Fruit fly (Drosophila melanogaster) whole organism, embryonic: ENCODE measurements around the gene SdicB.

Experiments used
- Abd-B ChIP-seq: fragments of 200-800 bp; sonication (Bioruptor generic); optimal IDR thresholded peaks from 2 replicates; lab custom pipeline; 2018; ENCODE audit warnings: missing biosample characterization, mild to moderate bottlenecking, missing genetic modification characterization, moderate library complexity
- Adf1 ChIP-seq: fragments of 200-800 bp; sonication (Bioruptor generic); IDR thresholded peaks from 2 replicates; pipeline ENCODE4 v1.3.6; 2022; ENCODE audit warnings: missing biosample characterization, missing genetic modification characterization
- Atf6 ChIP-seq: fragments of 200-800 bp; sonication (Bioruptor generic); IDR thresholded peaks from 2 replicates; pipeline ENCODE4 v1.3.6; 2022; ENCODE audit warnings: missing biosample characterization, missing genetic modification characterization
- Bgb ChIP-seq: fragments of 200-800 bp; sonication (Bioruptor generic); IDR thresholded peaks from 2 replicates; pipeline ENCODE4 v1.3.6; 2022; ENCODE audit warnings: missing biosample characterization, missing genetic modification characterization; ENCODE audit not compliant: partially characterized antibody
- CG11085 ChIP-seq: fragments of 200-800 bp; sonication (Bioruptor generic); IDR thresholded peaks from 2 replicates; pipeline ENCODE4 v1.3.6; 2022; ENCODE audit warnings: missing biosample characterization, missing genetic modification characterization
- CG12659 ChIP-seq: fragments of 200-800 bp; sonication (Bioruptor generic); optimal IDR thresholded peaks from 3 replicates; lab custom pipeline; 2017; ENCODE audit warnings: mild to moderate bottlenecking, missing biosample characterization, missing genetic modification reagents, missing genetic modification characterization
- CG1647 ChIP-seq: fragments of 200-800 bp; sonication (Bioruptor generic); optimal IDR thresholded peaks from 3 replicates; lab custom pipeline; 2016; ENCODE audit warnings: missing biosample characterization, missing genetic modification characterization
- CG18476 ChIP-seq: fragments of 200-800 bp; sonication (Bioruptor generic); optimal IDR thresholded peaks from 2 replicates; lab custom pipeline; 2016; ENCODE audit warnings: missing biosample characterization, mild to moderate bottlenecking, missing genetic modification characterization
- CG18764 ChIP-seq: fragments of 200-800 bp; sonication (Bioruptor generic); optimal IDR thresholded peaks from 3 replicates; lab custom pipeline; 2016; ENCODE audit warnings: missing biosample characterization, missing genetic modification characterization
- CG34224 ChIP-seq: fragments of 200-800 bp; sonication (Bioruptor generic); IDR thresholded peaks from 3 replicates; pipeline ENCODE4 v1.3.6; 2022; ENCODE audit warnings: missing biosample characterization, missing genetic modification characterization; ENCODE audit not compliant: partially characterized antibody
- CG6791 ChIP-seq: fragments of 200-800 bp; sonication (Bioruptor generic); IDR thresholded peaks from 3 replicates; pipeline ENCODE4 v1.3.6; 2022; ENCODE audit warnings: missing biosample characterization, missing genetic modification characterization; ENCODE audit not compliant: partially characterized antibody
- CG7963 ChIP-seq: fragments of 200-800 bp; sonication (Bioruptor generic); IDR thresholded peaks from 3 replicates; pipeline ENCODE4 v1.3.6; 2022; ENCODE audit warnings: missing biosample characterization, missing genetic modification characterization; ENCODE audit not compliant: partially characterized antibody
- CG8089 ChIP-seq: fragments of 200-800 bp; sonication (Bioruptor generic); optimal IDR thresholded peaks from 3 replicates; lab custom pipeline; 2016; ENCODE audit warnings: missing biosample characterization, missing genetic modification characterization
- CG9727 ChIP-seq: fragments of 200-800 bp; sonication (Bioruptor generic); optimal IDR thresholded peaks from 3 replicates; lab custom pipeline; 2017; ENCODE audit warnings: missing biosample characterization, mild to moderate bottlenecking, missing genetic modification characterization
- CG9817 ChIP-seq: fragments of 200-800 bp; sonication (Bioruptor generic); optimal IDR thresholded peaks from 2 replicates; lab custom pipeline; 2018; ENCODE audit warnings: missing biosample characterization, mild to moderate bottlenecking, missing genetic modification characterization, moderate library complexity
- CrebB ChIP-seq: fragments of 200-800 bp; sonication (Bioruptor generic); optimal IDR thresholded peaks from 3 replicates; lab custom pipeline; 2018; ENCODE audit warnings: missing biosample characterization, mild to moderate bottlenecking, missing genetic modification characterization
- D19A ChIP-seq: fragments of 200-800 bp; optimal IDR thresholded peaks from 3 replicates; lab custom pipeline; 2019; ENCODE audit warnings: missing biosample characterization, mild to moderate bottlenecking, missing genetic modification characterization, moderate library complexity
- Dip3 ChIP-seq: fragments of 200-800 bp; sonication (Bioruptor generic); optimal IDR thresholded peaks from 3 replicates; lab custom pipeline; 2016; ENCODE audit warnings: missing biosample characterization, missing genetic modification characterization
- Ets97D ChIP-seq: fragments of 200-800 bp; sonication (Bioruptor generic); optimal IDR thresholded peaks from 3 replicates; lab custom pipeline; 2016; ENCODE audit warnings: missing biosample characterization, missing genetic modification characterization
- HmgD ChIP-seq: fragments of 200-800 bp; sonication (Bioruptor generic); optimal IDR thresholded peaks from 3 replicates; lab custom pipeline; 2016; ENCODE audit warnings: missing biosample characterization, missing genetic modification characterization
- Hr3 ChIP-seq: fragments of 200-800 bp; sonication (Bioruptor generic); optimal IDR thresholded peaks from 3 replicates; lab custom pipeline; 2016; ENCODE audit warnings: missing biosample characterization, missing genetic modification characterization
- Med ChIP-seq: fragments of 200-800 bp; sonication (Bioruptor generic); peaks from one replicate; lab custom pipeline; 2016; ENCODE audit warnings: missing biosample characterization, missing genetic modification characterization, mild to moderate bottlenecking, inconsistent platforms, moderate library complexity
- Mrtf ChIP-seq: fragments of 200-800 bp; sonication (Bioruptor generic); IDR thresholded peaks from 3 replicates; pipeline ENCODE4 v1.3.6; 2022; ENCODE audit warnings: missing biosample characterization, missing genetic modification characterization
- Neu2 ChIP-seq: fragments of 200-800 bp; sonication (Bioruptor generic); optimal IDR thresholded peaks from 3 replicates; lab custom pipeline; 2016; ENCODE audit warnings: missing biosample characterization, missing genetic modification characterization, borderline replicate concordance
- Oli ChIP-seq: fragments of 200-800 bp; sonication (Bioruptor generic); optimal IDR thresholded peaks from 2 replicates; lab custom pipeline; 2018; ENCODE audit warnings: missing biosample characterization, mild to moderate bottlenecking, missing genetic modification characterization, moderate library complexity
- Poxn ChIP-seq: fragments of 200-800 bp; sonication (Bioruptor generic); IDR thresholded peaks from 2 replicates; pipeline ENCODE4 v1.3.6; 2022; ENCODE audit warnings: missing biosample characterization, missing genetic modification characterization
- Ravus ChIP-seq: fragments of 200-800 bp; sonication (Bioruptor generic); IDR thresholded peaks from 2 replicates; pipeline ENCODE4 v1.3.6; 2022; ENCODE audit warnings: missing biosample characterization, missing genetic modification characterization
- Sin3A ChIP-seq: fragments of >200 bp; optimal IDR thresholded peaks from 2 replicates; lab custom pipeline; 2018
- Trl ChIP-seq, 3 experiments: fragments of >200 bp in 2 of 3; fragments of 200-800 bp in 1 of 3; sonication (Bioruptor generic) in 1 of 3; optimal IDR thresholded peaks; 2 replicates in 1 of 3; 3 replicates in 2 of 3; lab custom pipeline; 2016 to 2017; ENCODE audit warnings: missing biosample characterization in 1 of 3, missing genetic modification characterization in 1 of 3
- Xbp1 ChIP-seq: fragments of 200-800 bp; sonication (Bioruptor generic); optimal IDR thresholded peaks from 3 replicates; lab custom pipeline; 2016; ENCODE audit warnings: missing biosample characterization, mild to moderate bottlenecking, missing genetic modification characterization
- btn ChIP-seq: fragments of 200-800 bp; sonication (Bioruptor generic); optimal IDR thresholded peaks from 2 replicates; lab custom pipeline; 2016; ENCODE audit warnings: missing biosample characterization, missing genetic modification characterization
- corto ChIP-seq: fragments of 200-800 bp; sonication (Bioruptor generic); optimal IDR thresholded peaks from 2 replicates; lab custom pipeline; 2016; ENCODE audit warnings: missing biosample characterization, mild to moderate bottlenecking, missing genetic modification characterization, moderate library complexity
- emc ChIP-seq: fragments of 200-800 bp; sonication (Bioruptor generic); optimal IDR thresholded peaks from 2 replicates; lab custom pipeline; 2016; ENCODE audit warnings: missing biosample characterization, missing genetic modification characterization
- ewg ChIP-seq: fragments of 200-800 bp; sonication (Bioruptor generic); optimal IDR thresholded peaks from 3 replicates; lab custom pipeline; 2017; ENCODE audit warnings: mild to moderate bottlenecking, missing biosample characterization, missing genetic modification reagents, missing genetic modification characterization
- fd102C ChIP-seq: fragments of 200-800 bp; sonication (Bioruptor generic); optimal IDR thresholded peaks from 2 replicates; lab custom pipeline; 2018; ENCODE audit warnings: missing biosample characterization, mild to moderate bottlenecking, missing genetic modification characterization, moderate library complexity
- gce ChIP-seq: fragments of 200-800 bp; sonication (Bioruptor generic); IDR thresholded peaks from 3 replicates; pipeline ENCODE4 v1.3.6; 2022; ENCODE audit warnings: missing biosample characterization, missing genetic modification characterization
- hbn ChIP-seq: fragments of 200-800 bp; sonication (Bioruptor generic); IDR thresholded peaks from 2 replicates; pipeline ENCODE4 v1.3.6; 2022; ENCODE audit warnings: missing biosample characterization, missing genetic modification characterization; ENCODE audit not compliant: partially characterized antibody
- insv ChIP-seq, 2 experiments: fragments of 200-800 bp; sonication (Bioruptor generic); optimal IDR thresholded peaks; 3 replicates each; lab custom pipeline; 2016 to 2018; ENCODE audit warnings: missing biosample characterization in 2 of 2, missing genetic modification characterization in 2 of 2
- kni ChIP-seq: fragments of 200-800 bp; sonication (Bioruptor generic); optimal IDR thresholded peaks from 3 replicates; lab custom pipeline; 2017; ENCODE audit warnings: mild to moderate bottlenecking, missing biosample characterization, missing genetic modification reagents, missing genetic modification characterization
- lola ChIP-seq, 3 experiments: fragments of >200 bp in 2 of 3; fragments of 200-800 bp in 1 of 3; sonication (Bioruptor generic) in 1 of 3; optimal IDR thresholded peaks; 2 replicates each; lab custom pipeline; 2017 to 2019; ENCODE audit warnings: missing biosample characterization in 3 of 3, missing genetic modification characterization in 3 of 3, mild to moderate bottlenecking in 1 of 3, moderate library complexity in 1 of 3
- pita ChIP-seq: fragments of 200-800 bp; sonication (Bioruptor generic); optimal IDR thresholded peaks from 2 replicates; lab custom pipeline; 2017; ENCODE audit warnings: missing biosample characterization, mild to moderate bottlenecking, missing genetic modification characterization
- pum ChIP-seq: fragments of 200-800 bp; sonication (Bioruptor generic); optimal IDR thresholded peaks from 2 replicates; lab custom pipeline; 2016; ENCODE audit warnings: missing biosample characterization, missing genetic modification characterization
- row ChIP-seq: fragments of 200-800 bp; sonication (Bioruptor generic); IDR thresholded peaks from 3 replicates; pipeline ENCODE4 v1.3.6; 2022; ENCODE audit warnings: missing biosample characterization, missing genetic modification characterization
- run ChIP-seq: fragments of 200-800 bp; sonication (Bioruptor generic); optimal IDR thresholded peaks from 3 replicates; lab custom pipeline; 2018; ENCODE audit warnings: missing biosample characterization, mild to moderate bottlenecking, missing genetic modification characterization
- sd ChIP-seq: fragments of 200-800 bp; sonication (Bioruptor generic); optimal IDR thresholded peaks from 3 replicates; lab custom pipeline; 2018; ENCODE audit warnings: missing biosample characterization, mild to moderate bottlenecking, missing genetic modification characterization, moderate library complexity
- sens-2 ChIP-seq: fragments of 200-800 bp; sonication (Bioruptor generic); IDR thresholded peaks from 2 replicates; pipeline ENCODE4 v1.3.6; 2022; ENCODE audit warnings: missing biosample characterization, missing genetic modification characterization
- sim ChIP-seq: fragments of 200-800 bp; sonication (Bioruptor generic); IDR thresholded peaks from 2 replicates; pipeline ENCODE4 v1.3.6; 2022; ENCODE audit warnings: missing biosample characterization, missing genetic modification characterization
- sug ChIP-seq: fragments of 200-800 bp; optimal IDR thresholded peaks from 2 replicates; lab custom pipeline; 2019; ENCODE audit warnings: missing biosample characterization, mild to moderate bottlenecking, missing genetic modification characterization, moderate library complexity
- trh ChIP-seq: fragments of 200-800 bp; sonication (Bioruptor generic); optimal IDR thresholded peaks from 2 replicates; lab custom pipeline; 2016; ENCODE audit warnings: missing biosample characterization, missing genetic modification characterization
- tup ChIP-seq: fragments of 200-800 bp; sonication (Bioruptor generic); optimal IDR thresholded peaks from 2 replicates; lab custom pipeline; 2016; ENCODE audit warnings: missing biosample characterization, mild to moderate bottlenecking, missing genetic modification characterization, moderate library complexity
- wor ChIP-seq: fragments of 200-800 bp; sonication (Bioruptor generic); IDR thresholded peaks from 2 replicates; pipeline ENCODE4 v1.3.6; 2022; ENCODE audit warnings: missing biosample characterization, missing genetic modification characterization

Gene SdicB

DNA sequence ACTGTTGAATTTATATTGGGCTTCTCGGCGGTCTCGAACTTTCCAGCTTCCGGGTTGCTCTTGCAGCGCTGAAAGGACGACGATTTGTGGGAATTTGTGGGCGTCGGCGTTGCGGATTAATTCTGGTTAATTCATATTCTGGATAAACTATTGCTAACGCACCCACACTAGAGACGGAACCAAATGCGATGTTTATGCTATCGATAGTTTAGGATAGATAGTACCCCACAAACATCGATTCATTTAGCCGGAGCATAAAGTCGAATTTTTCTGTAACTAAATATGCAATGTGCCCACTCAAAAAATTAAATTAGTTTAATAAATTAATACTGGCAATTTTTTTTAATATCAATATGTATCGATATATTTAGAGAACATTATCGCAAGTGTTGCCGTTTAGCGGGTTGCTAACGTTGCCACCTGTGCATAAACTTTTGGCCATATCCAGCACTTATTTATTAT is 49.7 kb downstream of the SdicB start, which contains the start of gene Rab35 (continued):
- TF ChIP-seq kni = no peak
- TF ChIP-seq btn (GFP tag; lab: Kevin White, UChicago) = no peak
- TF ChIP-seq sug (tag; lab: Kevin White, UChicago) = peak; percentile 34
- peak; percentile 87 for TF ChIP-seq hbn (GFP tag; lab: Robert Waterston, UW)
- no peak for TF ChIP-seq sd
- TF ChIP-seq Hr3 (GFP tag; lab: Kevin White, UChicago) = no peak
- TF ChIP-seq Bgb (GFP tag; lab: Robert Waterston, UW) = peak; percentile 91
- TF ChIP-seq trh = no peak
- TF ChIP-seq CG34224 = peak; percentile 92
- TF ChIP-seq Oli (tag; lab: Kevin White, UChicago) = no peak
- TF ChIP-seq CG12659 (GFP tag; lab: Kevin White, UChicago) = peak; percentile 31
- no peak for TF ChIP-seq ewg (GFP tag; lab: Kevin White, UChicago)
- peak; percentile 44 for TF ChIP-seq Ets97D (GFP tag; lab: Kevin White, UChicago)
- TF ChIP-seq pita (GFP tag; lab: Kevin White, UChicago) = no peak
- TF ChIP-seq Poxn = no peak
- no peak for TF ChIP-seq pum
- no peak for TF ChIP-seq fd102C (GFP tag; lab: Kevin White, UChicago)
- peak; percentile 66 for TF ChIP-seq Med (GFP tag; lab: Kevin White, UChicago)
- no peak for TF ChIP-seq Mrtf (GFP tag; lab: Robert Waterston, UW)
- peak; percentile 74 for TF ChIP-seq Sin3A (lab: Kevin White, UChicago)
- no peak for TF ChIP-seq CrebB (tag; lab: Kevin White, UChicago)
- TF ChIP-seq CG11085 = no peak
- no peak for TF ChIP-seq lola (GFP tag; optimal IDR thresholded peaks at IDR 0.05; lab: Kevin White, UChicago)
- no peak for TF ChIP-seq Adf1 (GFP tag; lab: Robert Waterston, UW)
- peak; percentile 31 for TF ChIP-seq Xbp1 (GFP tag; lab: Kevin White, UChicago)
- peak; percentile 92 for TF ChIP-seq CG6791 (GFP tag; lab: Robert Waterston, UW)
- TF ChIP-seq D19A (tag; lab: Kevin White, UChicago) = no peak
- TF ChIP-seq tup (GFP tag; lab: Kevin White, UChicago) = no peak
- TF ChIP-seq CG8089 = no peak
- TF ChIP-seq Neu2 (GFP tag; lab: Kevin White, UChicago) = no peak
- no peak for TF ChIP-seq Trl (optimal IDR thresholded peaks at IDR 0.05; lab: Kevin White, UChicago)
- no peak for TF ChIP-seq Trl (GFP tag; optimal IDR thresholded peaks at IDR 0.05; lab: Kevin White, UChicago)
- no peak for TF ChIP-seq CG18764
- TF ChIP-seq corto = no peak
- peak; percentile 3 for TF ChIP-seq Abd-B
- peak; percentile 2 for TF ChIP-seq Dip3
- peak; percentile 1 for TF ChIP-seq CG9817 (tag; lab: Kevin White, UChicago)
- no peak for TF ChIP-seq gce
- TF ChIP-seq run (tag; lab: Kevin White, UChicago) = no peak
- no peak for TF ChIP-seq insv (GFP tag; optimal IDR thresholded peaks at IDR 0.05; lab: Kevin White, UChicago)
- no peak for TF ChIP-seq sens-2 (GFP tag; lab: Robert Waterston, UW)
- no peak for TF ChIP-seq emc
- TF ChIP-seq CG18476 (GFP tag; lab: Kevin White, UChicago) = peak; percentile 28
- TF ChIP-seq CG9727 (GFP tag; lab: Kevin White, UChicago) = no peak
- TF ChIP-seq wor (GFP tag; lab: Robert Waterston, UW) = no peak
- no peak for TF ChIP-seq CG1647 (GFP tag; lab: Kevin White, UChicago)
- no peak for TF ChIP-seq Ravus
- peak; percentile 65 for TF ChIP-seq row (GFP tag; lab: Robert Waterston, UW)
- TF ChIP-seq sim (GFP tag; lab: Robert Waterston, UW) = no peak
- TF ChIP-seq CG7963 (GFP tag; lab: Robert Waterston, UW) = peak; percentile 86
- no peak for TF ChIP-seq Atf6
- TF ChIP-seq HmgD = no peak
